Worm (Caenorhabditis elegans): ENCODE measurements around the gene Y69A2AR.50.

ce11 chrIV:2581483-2581882, 19.3 kb downstream of the Y69A2AR.50 start, which contains the start of gene nhr-242:
- TF ChIP-seq B0310.2 (tag; optimal IDR thresholded peaks at IDR 0.05): no peak
- TF ChIP-seq ama-1 (optimal IDR thresholded peaks at IDR 0.05): no peak
- TF ChIP-seq flt-1 (GFP tag; IDR thresholded peaks at IDR 0.05): no peak
- TF ChIP-seq ceh-13 (GFP tag; optimal IDR thresholded peaks at IDR 0.05): no peak
- no peak for TF ChIP-seq pes-1 (GFP tag; IDR thresholded peaks at IDR 0.05)
- no peak for TF ChIP-seq hmbx-1 (tag; optimal IDR thresholded peaks at IDR 0.05)

Measured in whole organism, early embryonic.